Fruit fly (Drosophila melanogaster) whole organism, embryonic: Measurements from ENCODE around the gene CG10252.

Source experiments
- Atf-2 ChIP-seq: fragments of 200-800 bp; sonication (Bioruptor generic); optimal IDR thresholded peaks from 2 replicates; lab custom pipeline; 2016; ENCODE audit warnings: missing biosample characterization, missing genetic modification characterization
- Atf3 ChIP-seq: fragments of 200-800 bp; sonication (Bioruptor generic); optimal IDR thresholded peaks from 3 replicates; lab custom pipeline; 2016; ENCODE audit warnings: missing biosample characterization, missing genetic modification characterization
- Atf6 ChIP-seq: fragments of 200-800 bp; sonication (Bioruptor generic); IDR thresholded peaks from 2 replicates; pipeline ENCODE4 v1.3.6; 2022; ENCODE audit warnings: missing biosample characterization, missing genetic modification characterization
- Awh ChIP-seq: fragments of 200-800 bp; sonication (Bioruptor generic); IDR thresholded peaks from 2 replicates; pipeline ENCODE4, ENCODE4 v1.3.6; 2022; ENCODE audit warnings: missing biosample characterization, missing genetic modification characterization
- CG12104 ChIP-seq: fragments of 200-800 bp; sonication (Bioruptor generic); optimal IDR thresholded peaks from 3 replicates; lab custom pipeline; 2016; ENCODE audit warnings: missing biosample characterization, missing genetic modification characterization
- CG13296 ChIP-seq: fragments of 200-800 bp; sonication (Bioruptor generic); optimal IDR thresholded peaks from 3 replicates; lab custom pipeline; 2018; ENCODE audit warnings: missing biosample characterization, mild to moderate bottlenecking, missing genetic modification characterization
- CG14014 ChIP-seq: fragments of 200-800 bp; sonication (Bioruptor generic); IDR thresholded peaks from 2 replicates; pipeline ENCODE4 v1.3.6; 2022; ENCODE audit warnings: missing biosample characterization, missing genetic modification characterization
- CG17328 ChIP-seq: fragments of 200-800 bp; sonication (Bioruptor generic); IDR thresholded peaks from 2 replicates; pipeline ENCODE4 v1.3.6; 2022; ENCODE audit warnings: missing biosample characterization, missing genetic modification characterization
- CG18262 ChIP-seq: fragments of 200-800 bp; optimal IDR thresholded peaks from 3 replicates; lab custom pipeline; 2019; ENCODE audit warnings: missing biosample characterization, mild to moderate bottlenecking, missing genetic modification characterization, moderate library complexity
- CG2129 ChIP-seq: fragments of 200-800 bp; sonication (Bioruptor generic); IDR thresholded peaks from 2 replicates; pipeline ENCODE4 v1.3.6; 2022; ENCODE audit warnings: missing biosample characterization, missing genetic modification characterization; ENCODE audit not compliant: partially characterized antibody
- CG2875 ChIP-seq: fragments of 200-800 bp; sonication (Bioruptor generic); optimal IDR thresholded peaks from 2 replicates; lab custom pipeline; 2017; ENCODE audit warnings: missing biosample characterization, mild to moderate bottlenecking, missing genetic modification characterization, missing genetic modification reagents
- CG3995 ChIP-seq: fragments of 200-800 bp; sonication (Bioruptor generic); optimal IDR thresholded peaks from 3 replicates; lab custom pipeline; 2016; ENCODE audit warnings: missing biosample characterization, missing genetic modification characterization
- CG43689 ChIP-seq: fragments of 200-800 bp; sonication (Bioruptor generic); IDR thresholded peaks from 2 replicates; pipeline ENCODE4 v1.3.6; 2022; ENCODE audit warnings: missing biosample characterization, missing genetic modification characterization
- CG4820 ChIP-seq: fragments of 200-800 bp; sonication (Bioruptor generic); optimal IDR thresholded peaks from 3 replicates; lab custom pipeline; 2016; ENCODE audit warnings: missing biosample characterization, missing genetic modification characterization
- CG7556 ChIP-seq: fragments of 200-800 bp; sonication (Bioruptor generic); optimal IDR thresholded peaks from 2 replicates; lab custom pipeline; 2017; ENCODE audit warnings: missing biosample characterization, mild to moderate bottlenecking, missing genetic modification characterization
- CG8388 ChIP-seq: fragments of 200-800 bp; sonication (Bioruptor generic); optimal IDR thresholded peaks from 2 replicates; lab custom pipeline; 2019; ENCODE audit warnings: missing biosample characterization, mild to moderate bottlenecking, missing genetic modification characterization, moderate library complexity
- CG8765 ChIP-seq: fragments of 200-800 bp; sonication (Bioruptor generic); IDR thresholded peaks from 2 replicates; pipeline ENCODE4 v1.3.6; 2022; ENCODE audit warnings: missing biosample characterization, missing genetic modification characterization
- CG8924 ChIP-seq: fragments of 200-800 bp; optimal IDR thresholded peaks from 3 replicates; lab custom pipeline; 2019; ENCODE audit warnings: missing biosample characterization, mild to moderate bottlenecking, missing genetic modification characterization, moderate library complexity
- Camta ChIP-seq: fragments of 200-800 bp; sonication (Bioruptor generic); optimal IDR thresholded peaks from 2 replicates; lab custom pipeline; 2016; ENCODE audit warnings: missing biosample characterization, missing genetic modification characterization
- Dll ChIP-seq: fragments of 200-800 bp; sonication (Bioruptor generic); IDR thresholded peaks from 4 replicates; pipeline ENCODE4 v1.3.6; 2022; ENCODE audit warnings: missing biosample characterization, missing genetic modification characterization; ENCODE audit not compliant: partially characterized antibody
- Doc3 ChIP-seq: fragments of 200-800 bp; sonication (Bioruptor generic); IDR thresholded peaks from 3 replicates; pipeline ENCODE4 v1.3.6; 2022; ENCODE audit warnings: missing biosample characterization, missing genetic modification characterization; ENCODE audit not compliant: partially characterized antibody
- Elba2 ChIP-seq: fragments of 200-800 bp; sonication (Bioruptor generic); optimal IDR thresholded peaks from 3 replicates; lab custom pipeline; 2016; ENCODE audit warnings: missing biosample characterization, missing genetic modification characterization
- H2.0 ChIP-seq: fragments of 200-800 bp; sonication (Bioruptor generic); IDR thresholded peaks from 2 replicates; pipeline ENCODE4 v1.3.6; 2022; ENCODE audit warnings: missing biosample characterization, missing genetic modification characterization
- HmgZ ChIP-seq: fragments of 200-800 bp; sonication (Bioruptor generic); optimal IDR thresholded peaks from 2 replicates; lab custom pipeline; 2018; ENCODE audit warnings: missing biosample characterization, mild to moderate bottlenecking, missing genetic modification characterization
- Hmx ChIP-seq: fragments of 200-800 bp; sonication (Bioruptor generic); optimal IDR thresholded peaks from 2 replicates; lab custom pipeline; 2016; ENCODE audit warnings: missing biosample characterization, missing genetic modification characterization
- MTF-1 ChIP-seq: fragments of 200-800 bp; sonication (Bioruptor generic); optimal IDR thresholded peaks from 2 replicates; lab custom pipeline; 2018; ENCODE audit warnings: missing biosample characterization, mild to moderate bottlenecking, missing genetic modification characterization, borderline replicate concordance
- Nf-YA ChIP-seq: fragments of 200-800 bp; sonication (Bioruptor generic); IDR thresholded peaks from 2 replicates; pipeline ENCODE4 v1.3.6; 2022; ENCODE audit warnings: missing biosample characterization, missing genetic modification characterization
- Opbp ChIP-seq: fragments of 200-800 bp; sonication (Bioruptor generic); IDR thresholded peaks from 3 replicates; pipeline ENCODE4 v1.3.6; 2022; ENCODE audit warnings: missing biosample characterization, missing genetic modification characterization; ENCODE audit not compliant: partially characterized antibody
- Rx ChIP-seq: fragments of 200-800 bp; sonication (Bioruptor generic); IDR thresholded peaks from 2 replicates; pipeline ENCODE4 v1.3.6; 2022; ENCODE audit warnings: missing biosample characterization, missing genetic modification characterization
- Sox100B ChIP-seq: fragments of 200-800 bp; sonication (Bioruptor generic); optimal IDR thresholded peaks from 3 replicates; lab custom pipeline; 2018; ENCODE audit warnings: missing biosample characterization, mild to moderate bottlenecking, missing genetic modification characterization
- Sox102F ChIP-seq: fragments of 200-800 bp; sonication (Bioruptor generic); optimal IDR thresholded peaks from 2 replicates; lab custom pipeline; 2018; ENCODE audit warnings: missing biosample characterization, mild to moderate bottlenecking, missing genetic modification characterization, moderate library complexity
- ara ChIP-seq: fragments of 200-800 bp; sonication (Bioruptor generic); IDR thresholded peaks from 2 replicates; pipeline ENCODE4 v1.3.6; 2022; ENCODE audit warnings: missing biosample characterization, missing genetic modification characterization
- ase ChIP-seq: fragments of 200-800 bp; sonication (Bioruptor generic); IDR thresholded peaks from 3 replicates; pipeline ENCODE4 v1.3.6; 2022; ENCODE audit warnings: missing biosample characterization, missing genetic modification characterization
- bowl ChIP-seq: fragments of 200-800 bp; sonication (Bioruptor generic); IDR thresholded peaks from 2 replicates; pipeline ENCODE4 v1.3.6; 2022; ENCODE audit warnings: missing biosample characterization, missing genetic modification characterization
- cg ChIP-seq: fragments of 200-800 bp; sonication (Bioruptor generic); optimal IDR thresholded peaks from 3 replicates; lab custom pipeline; 2019; ENCODE audit warnings: missing biosample characterization, mild to moderate bottlenecking, missing genetic modification characterization, moderate library complexity
- cwo ChIP-seq: fragments of 200-800 bp; sonication (Bioruptor generic); optimal IDR thresholded peaks from 3 replicates; lab custom pipeline; 2017; ENCODE audit warnings: missing biosample characterization, missing genetic modification characterization, mild to moderate bottlenecking, moderate library complexity, missing genetic modification reagents
- fd64A ChIP-seq: fragments of 200-800 bp; sonication (Bioruptor generic); optimal IDR thresholded peaks from 3 replicates; lab custom pipeline; 2018; ENCODE audit warnings: missing biosample characterization, mild to moderate bottlenecking, missing genetic modification characterization
- gem ChIP-seq: fragments of 200-800 bp; sonication (Bioruptor generic); optimal IDR thresholded peaks from 2 replicates; lab custom pipeline; 2019; ENCODE audit warnings: missing biosample characterization, mild to moderate bottlenecking, missing genetic modification characterization, moderate library complexity
- hbn ChIP-seq: fragments of 200-800 bp; sonication (Bioruptor generic); IDR thresholded peaks from 2 replicates; pipeline ENCODE4 v1.3.6; 2022; ENCODE audit warnings: missing biosample characterization, missing genetic modification characterization; ENCODE audit not compliant: partially characterized antibody
- insv ChIP-seq, 2 experiments: fragments of 200-800 bp; sonication (Bioruptor generic); optimal IDR thresholded peaks; 3 replicates each; lab custom pipeline; 2016 to 2018; ENCODE audit warnings: missing biosample characterization in 2 of 2, missing genetic modification characterization in 2 of 2
- nom ChIP-seq: fragments of 200-800 bp; sonication (Bioruptor generic); optimal IDR thresholded peaks from 2 replicates; lab custom pipeline; 2017; ENCODE audit warnings: missing biosample characterization, missing genetic modification characterization, mild to moderate bottlenecking, moderate library complexity, missing genetic modification reagents
- onecut ChIP-seq: fragments of 200-800 bp; sonication (Bioruptor generic); IDR thresholded peaks from 2 replicates; pipeline ENCODE4 v1.3.6; 2022; ENCODE audit warnings: missing biosample characterization, missing genetic modification characterization
- phol ChIP-seq: fragments of 200-800 bp; sonication (Bioruptor generic); optimal IDR thresholded peaks from 3 replicates; lab custom pipeline; 2018; ENCODE audit warnings: missing biosample characterization, mild to moderate bottlenecking, missing genetic modification characterization, moderate library complexity
- pita ChIP-seq: fragments of 200-800 bp; sonication (Bioruptor generic); optimal IDR thresholded peaks from 2 replicates; lab custom pipeline; 2017; ENCODE audit warnings: missing biosample characterization, mild to moderate bottlenecking, missing genetic modification characterization
- rib ChIP-seq: fragments of 200-800 bp; sonication (Bioruptor generic); IDR thresholded peaks from 2 replicates; pipeline ENCODE4 v1.3.6; 2022; ENCODE audit warnings: missing biosample characterization, missing genetic modification characterization
- scrt ChIP-seq: fragments of 200-800 bp; sonication (Bioruptor generic); optimal IDR thresholded peaks from 2 replicates; lab custom pipeline; 2018; ENCODE audit warnings: missing biosample characterization, mild to moderate bottlenecking, missing genetic modification characterization, moderate library complexity
- sens ChIP-seq: fragments of 200-800 bp; sonication (Bioruptor generic); peaks from one replicate; lab custom pipeline; 2016; ENCODE audit warnings: missing biosample characterization, missing genetic modification characterization
- slou ChIP-seq: fragments of 200-800 bp; sonication (Bioruptor generic); optimal IDR thresholded peaks from 3 replicates; lab custom pipeline; 2016; ENCODE audit warnings: missing biosample characterization, missing genetic modification characterization
- zfh1 ChIP-seq: fragments of 200-800 bp; sonication (Bioruptor generic); IDR thresholded peaks from 3 replicates; pipeline ENCODE4 v1.3.6; 2022; ENCODE audit warnings: missing biosample characterization, missing genetic modification characterization

The CG10252 gene

DNA sequence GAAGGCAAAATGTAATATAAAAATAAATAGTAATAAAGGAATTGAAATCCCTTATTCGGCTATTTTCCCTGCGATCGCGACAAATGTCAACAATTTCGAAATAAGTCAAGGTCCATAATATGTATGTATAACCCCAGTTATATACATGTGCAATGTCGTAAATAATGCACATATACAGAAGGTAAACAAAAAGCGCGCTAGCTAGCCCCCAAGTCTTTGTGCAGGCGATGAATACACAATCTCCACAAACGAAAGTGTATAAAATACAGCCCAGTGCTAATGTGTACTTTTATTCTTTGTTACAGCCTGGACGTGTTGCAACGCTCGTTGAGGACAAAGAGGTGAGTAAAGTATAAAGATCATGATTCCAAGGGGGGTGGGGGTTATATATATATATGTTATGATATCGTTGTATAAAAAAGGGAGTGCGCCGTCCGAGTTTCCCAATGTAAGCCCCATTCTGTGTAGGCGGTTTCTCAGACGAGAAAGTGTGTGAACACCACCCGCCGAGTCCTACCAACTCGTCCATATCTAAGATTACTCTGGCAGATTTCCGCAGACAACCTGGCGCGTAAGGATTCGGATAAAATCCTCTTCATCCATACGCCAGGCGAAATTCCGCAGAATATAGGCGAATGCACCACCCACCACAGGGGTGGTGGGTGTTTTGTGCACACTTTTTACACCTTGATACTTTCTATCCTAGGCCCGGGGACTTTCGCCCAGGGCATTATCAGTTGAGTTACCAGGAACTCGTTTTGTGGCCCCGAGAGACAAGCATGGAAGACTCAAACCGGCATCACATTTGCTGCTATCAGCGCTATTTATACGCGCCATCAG lies 33.8 kb upstream of the CG10252 start (continued):
- TF ChIP-seq bowl (GFP tag; lab: Robert Waterston, UW) (no peak), ara (GFP tag; lab: Robert Waterston, UW) (0 out of 2 replicates have a peak, but pooled peaks have one; percentile 8), Opbp (peak; percentile 75), sens (GFP tag; lab: Kevin White, UChicago) (peak; percentile 72), CG17328 (GFP tag; lab: Robert Waterston, UW) (0 out of 2 replicates have a peak, but pooled peaks have one; percentile 28), Sox102F (GFP tag; lab: Kevin White, UChicago) (no peak), CG8765 (GFP tag; lab: Robert Waterston, UW) (0 out of 2 replicates have a peak, but pooled peaks have one; percentile 31), MTF-1 (GFP tag; lab: Kevin White, UChicago) (no peak), Elba2 (GFP tag; lab: Kevin White, UChicago) (no peak), Camta (GFP tag; lab: Kevin White, UChicago) (no peak), Atf3 (no peak), rib (GFP tag; lab: Robert Waterston, UW) (peak; percentile 93), scrt (GFP tag; lab: Kevin White, UChicago) (no peak), CG7556 (GFP tag; lab: Kevin White, UChicago) (no peak), CG18262 (tag; lab: Kevin White, UChicago) (no peak), HmgZ (peak; percentile 36), nom (GFP tag; lab: Kevin White, UChicago) (peak; percentile 61), Sox100B (GFP tag; lab: Kevin White, UChicago) (no peak), CG14014 (no peak), CG12104 (GFP tag; lab: Kevin White, UChicago) (no peak), hbn (GFP tag; lab: Robert Waterston, UW) (0 out of 2 replicates have a peak, but pooled peaks have one; percentile 45), CG8388 (GFP tag; lab: Kevin White, UChicago) (no peak), H2.0 (GFP tag; lab: Robert Waterston, UW) (no peak), CG3995 (no peak), slou (GFP tag; lab: Kevin White, UChicago) (no peak), Hmx (GFP tag; lab: Kevin White, UChicago) (no peak), CG13296 (GFP tag; lab: Kevin White, UChicago) (peak; percentile 52), Atf6 (peak; percentile 40; the same call in 1 of the 2 replicates), Doc3 (GFP tag; lab: Robert Waterston, UW) (no peak), onecut (peak; percentile 19; the same call in 1 of the 2 replicates), CG2875 (GFP tag; lab: Kevin White, UChicago) (peak; percentile 18), cg (GFP tag; lab: Kevin White, UChicago) (no peak), gem (tag; lab: Kevin White, UChicago) (no peak), Atf-2 (no peak), zfh1 (no peak), CG4820 (GFP tag; lab: Kevin White, UChicago) (no peak), pita (no peak), cwo (GFP tag; lab: Kevin White, UChicago) (no peak), CG2129 (GFP tag; lab: Robert Waterston, UW) (no peak), CG8924 (tag; lab: Kevin White, UChicago) (no peak), Rx (no peak), phol (tag; lab: Kevin White, UChicago) (no peak), CG43689 (no peak), Awh (no peak), insv (GFP tag; optimal IDR thresholded peaks at IDR 0.05; lab: Kevin White, UChicago) (no peak), ase (GFP tag; lab: Robert Waterston, UW) (no peak), Nf-YA (GFP tag; lab: Robert Waterston, UW) (no peak), fd64A (no peak), Dll (GFP tag; lab: Robert Waterston, UW) (0 out of 4 replicates have a peak, but pooled peaks have one; percentile 33)
